Fruit fly (Drosophila melanogaster) whole organism, embryonic: ENCODE data around the gene CG34256.

Source experiments
- CG1233 ChIP-seq: fragments of 200-800 bp; sonication (Bioruptor generic); optimal IDR thresholded peaks from 4 replicates; lab custom pipeline; 2018; ENCODE audit warnings: missing biosample characterization, mild to moderate bottlenecking, missing genetic modification characterization
- Fer1 ChIP-seq: fragments of 200-800 bp; sonication (Bioruptor generic); optimal IDR thresholded peaks from 2 replicates; lab custom pipeline; 2017; ENCODE audit warnings: missing biosample characterization, mild to moderate bottlenecking, missing genetic modification characterization
- cad ChIP-seq: fragments of >200 bp; optimal IDR thresholded peaks from 2 replicates; lab custom pipeline; 2017; ENCODE audit warnings: missing biosample characterization, missing genetic modification characterization
- mam ChIP-seq: fragments of 200-800 bp; sonication (Bioruptor generic); optimal IDR thresholded peaks from 3 replicates; lab custom pipeline; 2016; ENCODE audit warnings: missing biosample characterization, missing genetic modification characterization
- tup ChIP-seq: fragments of 200-800 bp; sonication (Bioruptor generic); optimal IDR thresholded peaks from 2 replicates; lab custom pipeline; 2016; ENCODE audit warnings: missing biosample characterization, mild to moderate bottlenecking, missing genetic modification characterization, moderate library complexity

DNA sequence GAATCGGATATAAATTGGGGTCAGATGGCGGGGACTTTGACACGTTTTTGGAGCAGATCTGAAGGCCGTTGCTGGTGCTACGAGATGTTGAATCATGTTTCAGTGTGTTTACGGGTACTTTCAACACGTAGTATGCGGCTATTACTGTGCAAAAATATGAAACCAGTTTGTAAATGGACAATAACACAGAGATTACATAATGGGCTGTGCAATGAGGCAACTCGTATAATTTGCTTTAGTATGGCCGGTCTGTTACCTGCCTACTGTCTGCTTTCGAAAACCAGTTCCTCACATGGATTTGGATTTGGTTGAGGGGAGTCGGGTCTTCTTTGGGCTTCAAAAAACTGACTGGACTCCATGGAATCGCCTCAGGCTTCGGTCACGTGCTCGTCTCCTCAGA lies 37.2 kb downstream of the CG34256 start:
- no peak for TF ChIP-seq mam
- TF ChIP-seq CG1233: no peak
- TF ChIP-seq Fer1 (GFP tag; lab: Kevin White, UChicago): no peak
- TF ChIP-seq tup (GFP tag; lab: Kevin White, UChicago): no peak
- no peak for TF ChIP-seq cad (GFP tag; lab: Kevin White, UChicago)
